Worm (Caenorhabditis elegans) whole organism, young adult: Measurements from ENCODE around the gene rpn-2.

ENCODE experiments used
- B0019.2 ChIP-seq: fragments of 200-800 bp; sonication (Bioruptor generic); conservative IDR thresholded peaks from 2 replicates; pipeline ENCODE4 v1.3.6; 2022; ENCODE audit warnings: missing genetic modification reagents, missing genetic modification characterization, missing compliant biosample characterization
- C17E4.6 ChIP-seq: fragments of 200-800 bp; sonication (Bioruptor generic); IDR thresholded peaks from 2 replicates; pipeline ENCODE4 v1.3.6; 2022; ENCODE audit warnings: missing genetic modification reagents, missing genetic modification characterization, missing compliant biosample characterization
- F22D6.2 ChIP-seq: sonication (generic microtip); optimal IDR thresholded peaks from 2 replicates; lab custom pipeline; 2016; ENCODE audit warnings: mild to moderate bottlenecking, missing genetic modification characterization, missing compliant biosample characterization
- F23B12.7 ChIP-seq: sonication (generic microtip); optimal IDR thresholded peaks from 2 replicates; lab custom pipeline; 2017; ENCODE audit warnings: missing genetic modification characterization, mild to moderate bottlenecking, missing compliant biosample characterization, antibody characterized with exemption, moderate library complexity; ENCODE audit not compliant: insufficient read depth
- F39B2.1 ChIP-seq: fragments of 200-800 bp; sonication (Bioruptor generic); IDR thresholded peaks from 2 replicates; pipeline ENCODE4 v1.3.6; 2022; ENCODE audit warnings: missing genetic modification reagents, missing genetic modification characterization, missing compliant biosample characterization
- F49E8.2 ChIP-seq: sonication (generic microtip); optimal IDR thresholded peaks from 3 replicates; lab custom pipeline; 2017; ENCODE audit warnings: missing genetic modification characterization, mild to moderate bottlenecking, missing compliant biosample characterization, antibody characterized with exemption, moderate library complexity; ENCODE audit not compliant: insufficient read depth
- F55B11.4 ChIP-seq: sonication (generic microtip); optimal IDR thresholded peaks from 2 replicates; lab custom pipeline; 2016; ENCODE audit warnings: missing compliant biosample characterization, missing genetic modification characterization, borderline replicate concordance; ENCODE audit not compliant: insufficient read depth
- Y53G8AR.9 ChIP-seq: fragments of 200-800 bp; sonication (Bioruptor generic); conservative IDR thresholded peaks from 2 replicates; pipeline ENCODE4 v1.3.6; 2022; ENCODE audit warnings: missing genetic modification reagents, missing genetic modification characterization, missing compliant biosample characterization
- Y56A3A.18 ChIP-seq: fragments of 200-800 bp; sonication (Bioruptor generic); IDR thresholded peaks from 2 replicates; pipeline ENCODE4 v1.3.6; 2022; ENCODE audit warnings: missing genetic modification reagents, missing genetic modification characterization, missing compliant biosample characterization
- Y79H2A.3 ChIP-seq: fragments of 200-800 bp; sonication (Bioruptor generic); conservative IDR thresholded peaks from 2 replicates; pipeline ENCODE4 v1.3.6; 2022; ENCODE audit warnings: missing genetic modification reagents, missing genetic modification characterization, missing compliant biosample characterization
- Y95B8A.8 ChIP-seq: fragments of 200-800 bp; sonication (Bioruptor generic); IDR thresholded peaks from 2 replicates; pipeline ENCODE4 v1.3.6; 2022; ENCODE audit warnings: missing genetic modification reagents, missing genetic modification characterization, missing compliant biosample characterization
- ZK185.1 ChIP-seq: sonication (generic microtip); optimal IDR thresholded peaks from 2 replicates; lab custom pipeline; 2016; ENCODE audit warnings: mild to moderate bottlenecking, missing genetic modification characterization, missing compliant biosample characterization; ENCODE audit not compliant: poor library complexity, severe bottlenecking
- ama-1 ChIP-seq, 3 experiments: fragments of 150-350 bp in 1 of 3; sonication (generic microtip) in 2 of 3; optimal IDR thresholded peaks; 2 replicates each; lab custom pipeline; 2014 to 2018; ENCODE audit warnings: missing biosample characterization in 2 of 3, missing genetic modification characterization in 2 of 3, missing genetic modification reagents in 2 of 3
- attf-3 ChIP-seq: fragments of 200-800 bp; sonication (Bioruptor generic); conservative IDR thresholded peaks from 2 replicates; pipeline ENCODE4 v1.3.6; 2022; ENCODE audit warnings: missing genetic modification reagents, missing genetic modification characterization, missing compliant biosample characterization
- bed-1 ChIP-seq: fragments of 200-800 bp; sonication (Bioruptor generic); IDR thresholded peaks from 2 replicates; pipeline ENCODE4 v1.3.6; 2022; ENCODE audit warnings: missing genetic modification reagents, missing genetic modification characterization, missing compliant biosample characterization
- bed-2 ChIP-seq: fragments of 200-800 bp; sonication (Bioruptor generic); IDR thresholded peaks from 2 replicates; pipeline ENCODE4 v1.3.6; 2022; ENCODE audit warnings: missing genetic modification reagents, missing genetic modification characterization, missing compliant biosample characterization
- ccch-3 ChIP-seq: fragments of 200-800 bp; sonication (Bioruptor generic); optimal IDR thresholded peaks from 2 replicates; lab custom pipeline; 2018; ENCODE audit warnings: mild to moderate bottlenecking, missing genetic modification characterization, missing compliant biosample characterization
- cebp-2 ChIP-seq: fragments of 200-800 bp; sonication (Bioruptor generic); IDR thresholded peaks from 2 replicates; pipeline ENCODE4 v1.3.6; 2022; ENCODE audit warnings: missing genetic modification characterization, missing compliant biosample characterization
- ceh-27 ChIP-seq: fragments of 200-800 bp; sonication (Bioruptor generic); optimal IDR thresholded peaks from 2 replicates; lab custom pipeline; 2018; ENCODE audit warnings: mild to moderate bottlenecking, missing genetic modification characterization, moderate library complexity, missing compliant biosample characterization
- ceh-58 ChIP-seq: fragments of 200-800 bp; sonication (Bioruptor generic); IDR thresholded peaks from 2 replicates; pipeline ENCODE4 v1.3.6; 2022; ENCODE audit warnings: missing genetic modification characterization, missing compliant biosample characterization
- ceh-91 ChIP-seq: fragments of 200-800 bp; sonication (Bioruptor generic); IDR thresholded peaks from 2 replicates; pipeline ENCODE4 v1.3.6; 2022; ENCODE audit warnings: missing genetic modification reagents, missing genetic modification characterization, missing compliant biosample characterization
- chd-7 ChIP-seq: sonication (generic microtip); optimal IDR thresholded peaks from 2 replicates; lab custom pipeline; 2016; ENCODE audit warnings: mild to moderate bottlenecking, missing genetic modification characterization, moderate library complexity, missing compliant biosample characterization
- dox-1 ChIP-seq: fragments of 200-800 bp; sonication (Bioruptor generic); IDR thresholded peaks from 2 replicates; pipeline ENCODE4 v1.3.6; 2022; ENCODE audit warnings: missing genetic modification reagents, missing genetic modification characterization, missing compliant biosample characterization
- dpl-1 ChIP-seq: fragments of 150-350 bp; optimal IDR thresholded peaks from 2 replicates; lab custom pipeline; 2014; ENCODE audit warnings: missing biosample characterization, missing genetic modification reagents, missing genetic modification characterization
- egl-18 ChIP-seq: fragments of 200-800 bp; sonication (Bioruptor generic); IDR thresholded peaks from 2 replicates; pipeline ENCODE4 v1.3.6; 2022; ENCODE audit warnings: missing genetic modification reagents, missing genetic modification characterization, missing compliant biosample characterization
- hrde-1 ChIP-seq: sonication (generic microtip); optimal IDR thresholded peaks from 2 replicates; lab custom pipeline; 2016; ENCODE audit warnings: missing genetic modification characterization, mild to moderate bottlenecking, missing compliant biosample characterization, moderate library complexity, missing genotype, missing genetic modification reagents, borderline replicate concordance
- lag-1 ChIP-seq: fragments of 200-800 bp; sonication (Bioruptor generic); IDR thresholded peaks from 2 replicates; pipeline ENCODE4 v1.3.6; 2022; ENCODE audit warnings: missing genetic modification reagents, missing genetic modification characterization, missing compliant biosample characterization
- let-607 ChIP-seq, 2 experiments: fragments of 200-800 bp in 1 of 2; sonication (Bioruptor generic) in 1 of 2; sonication (generic microtip) in 1 of 2; optimal IDR thresholded peaks; 2 replicates each; lab custom pipeline; 2016 to 2018; ENCODE audit warnings: mild to moderate bottlenecking in 2 of 2, missing compliant biosample characterization in 2 of 2, missing genetic modification characterization in 2 of 2, moderate library complexity in 2 of 2, missing genotype in 1 of 2
- lsl-1 ChIP-seq: fragments of 200-800 bp; sonication (Bioruptor generic); optimal IDR thresholded peaks from 2 replicates; lab custom pipeline; 2018; ENCODE audit warnings: mild to moderate bottlenecking, missing genetic modification characterization, moderate library complexity, missing compliant biosample characterization
- madf-8 ChIP-seq: fragments of 200-800 bp; sonication (Bioruptor generic); conservative IDR thresholded peaks from 2 replicates; pipeline ENCODE4 v1.3.6; 2022; ENCODE audit warnings: missing genetic modification reagents, missing genetic modification characterization, missing compliant biosample characterization
- mcd-1 ChIP-seq: fragments of 200-800 bp; sonication (Bioruptor generic); IDR thresholded peaks from 2 replicates; pipeline ENCODE4 v1.3.6; 2022; ENCODE audit warnings: missing genetic modification reagents, missing genetic modification characterization, missing compliant biosample characterization
- mel-28 ChIP-seq: sonication (generic microtip); optimal IDR thresholded peaks from 2 replicates; lab custom pipeline; 2016; ENCODE audit warnings: borderline replicate concordance, mild to moderate bottlenecking, missing genetic modification characterization, missing compliant biosample characterization
- mes-4 ChIP-seq: sonication (generic microtip); optimal IDR thresholded peaks from 2 replicates; lab custom pipeline; 2016; ENCODE audit warnings: missing genotype, missing genetic modification characterization, missing compliant biosample characterization
- mxl-1 ChIP-seq: sonication (generic microtip); optimal IDR thresholded peaks from 2 replicates; lab custom pipeline; 2016; ENCODE audit warnings: missing genetic modification characterization, missing compliant biosample characterization
- nfya-1 ChIP-seq: sonication (generic microtip); optimal IDR thresholded peaks from 2 replicates; lab custom pipeline; 2017; ENCODE audit warnings: antibody characterized with exemption, missing compliant biosample characterization, missing genetic modification characterization, borderline replicate concordance; ENCODE audit not compliant: insufficient read depth
- nhr-120 ChIP-seq: fragments of 200-800 bp; sonication (Bioruptor generic); IDR thresholded peaks from 2 replicates; pipeline ENCODE4 v1.3.6; 2022; ENCODE audit warnings: missing genetic modification characterization, missing compliant biosample characterization
- rcor-1 ChIP-seq: fragments of 200-800 bp; sonication (Bioruptor generic); IDR thresholded peaks from 2 replicates; pipeline ENCODE4 v1.3.6; 2022; ENCODE audit warnings: missing genetic modification reagents, missing genetic modification characterization, missing compliant biosample characterization
- snpc-1.1 ChIP-seq: sonication (generic microtip); optimal IDR thresholded peaks from 2 replicates; lab custom pipeline; 2017; ENCODE audit warnings: missing genetic modification characterization, mild to moderate bottlenecking, missing compliant biosample characterization, antibody characterized with exemption, moderate library complexity, missing genotype, missing genetic modification reagents; ENCODE audit not compliant: insufficient read depth
- snpc-1.3 ChIP-seq: sonication (generic microtip); optimal IDR thresholded peaks from 2 replicates; lab custom pipeline; 2017; ENCODE audit warnings: missing genetic modification characterization, mild to moderate bottlenecking, missing compliant biosample characterization, antibody characterized with exemption, moderate library complexity, missing genotype, missing genetic modification reagents; ENCODE audit not compliant: insufficient read depth
- snpc-3.4 ChIP-seq: sonication (generic microtip); optimal IDR thresholded peaks from 2 replicates; lab custom pipeline; 2017; ENCODE audit warnings: missing genetic modification characterization, mild to moderate bottlenecking, missing compliant biosample characterization, antibody characterized with exemption, moderate library complexity, missing genotype, missing genetic modification reagents
- snpc-4 ChIP-seq, 5 experiments: fragments of 150-350 bp in 1 of 5; sonication (generic microtip) in 4 of 5; optimal IDR thresholded peaks; 2 replicates each; lab custom pipeline; 2014 to 2018; ENCODE audit warnings: missing genetic modification characterization in 5 of 5, missing biosample characterization in 3 of 5, antibody characterized with exemption in 2 of 5, mild to moderate bottlenecking in 2 of 5, missing compliant biosample characterization in 2 of 5, missing genotype in 2 of 5, moderate library complexity in 2 of 5, missing genetic modification reagents in 1 of 5
- tlf-1 ChIP-seq: fragments of 200-800 bp; sonication (Bioruptor generic); optimal IDR thresholded peaks from 2 replicates; lab custom pipeline; 2018; ENCODE audit warnings: mild to moderate bottlenecking, missing genetic modification characterization, missing compliant biosample characterization
- ztf-22 ChIP-seq: fragments of 200-800 bp; sonication (Bioruptor generic); optimal IDR thresholded peaks from 2 replicates; lab custom pipeline; 2018; ENCODE audit warnings: mild to moderate bottlenecking, missing genetic modification characterization, moderate library complexity, missing compliant biosample characterization
- ztf-25 ChIP-seq: fragments of 200-800 bp; sonication (Bioruptor generic); IDR thresholded peaks from 2 replicates; pipeline ENCODE4 v1.3.6; 2022; ENCODE audit warnings: missing genetic modification reagents, missing genetic modification characterization, missing compliant biosample characterization
- ztf-26 ChIP-seq: sonication (generic microtip); optimal IDR thresholded peaks from 2 replicates; lab custom pipeline; 2017; ENCODE audit warnings: missing genetic modification characterization, missing compliant biosample characterization

rpn-2 gene

DNA sequence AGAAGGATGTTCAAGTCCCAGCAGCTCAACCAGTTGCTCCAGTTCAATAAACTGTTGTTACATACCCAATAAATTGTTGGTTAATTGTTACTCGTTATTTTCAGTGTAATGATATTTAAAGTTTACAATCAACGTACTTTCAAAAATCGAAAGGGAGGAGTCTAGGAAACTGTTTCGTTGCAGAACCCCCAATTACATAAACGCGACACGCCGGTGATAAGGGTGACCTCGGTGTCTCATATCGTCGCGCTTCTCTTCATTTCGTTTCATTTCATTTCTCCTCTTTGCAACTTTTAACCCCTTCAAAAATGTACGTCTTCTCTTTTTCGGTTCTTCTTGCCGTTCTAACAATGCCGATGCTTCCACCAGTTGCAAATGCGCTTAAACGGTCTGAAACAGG is 8.9 kb downstream of the rpn-2 start, which contains the start of gene C23G10.2 (continued):
- TF ChIP-seq tlf-1 (GFP tag; lab: Kevin White, UChicago) (peak; percentile 41), snpc-1.3 (tag; lab: Kevin White, UChicago) (peak; percentile 42), Y53G8AR.9 (GFP tag; lab: Robert Waterston, UW) (no peak), mcd-1 (GFP tag; lab: Robert Waterston, UW) (no peak), cebp-2 (GFP tag; lab: Robert Waterston, UW) (no peak), nhr-120 (no peak), chd-7 (no peak), F39B2.1 (GFP tag; lab: Robert Waterston, UW) (peak; percentile 75; the same call in 1 of the 2 replicates), B0019.2 (GFP tag; lab: Robert Waterston, UW) (no peak), attf-3 (GFP tag; lab: Robert Waterston, UW) (no peak), F22D6.2 (tag; lab: Kevin White, UChicago) (no peak), nfya-1 (tag; lab: Kevin White, UChicago) (no peak), hrde-1 (tag; lab: Kevin White, UChicago) (peak; percentile 23), dox-1 (GFP tag; lab: Robert Waterston, UW) (peak; percentile 31; the same call in 1 of the 2 replicates), lsl-1 (GFP tag; lab: Kevin White, UChicago) (peak; percentile 1), mxl-1 (tag; lab: Kevin White, UChicago) (no peak), F49E8.2 (peak; percentile 83), F55B11.4 (tag; lab: Kevin White, UChicago) (no peak), ceh-91 (no peak), ZK185.1 (tag; lab: Kevin White, UChicago) (peak; percentile 25), snpc-3.4 (tag; lab: Kevin White, UChicago) (peak; percentile 54), ama-1 (optimal IDR thresholded peaks at IDR 0.05; lab: Kevin White, UChicago) (no peak), ama-1 (GFP tag; optimal IDR thresholded peaks at IDR 0.05; lab: Kevin White, UChicago) (peak in 1 of 2 experiments; percentile 75), snpc-1.1 (tag; lab: Kevin White, UChicago) (peak; percentile 65), ztf-26 (tag; lab: Kevin White, UChicago) (no peak), Y79H2A.3 (no peak), ccch-3 (GFP tag; lab: Kevin White, UChicago) (no peak), ceh-58 (GFP tag; lab: Robert Waterston, UW) (no peak), bed-1 (GFP tag; lab: Robert Waterston, UW) (no peak), egl-18 (GFP tag; lab: Robert Waterston, UW) (no peak), let-607 (tag; optimal IDR thresholded peaks at IDR 0.05; lab: Kevin White, UChicago) (no peak), lag-1 (GFP tag; lab: Robert Waterston, UW) (no peak), ztf-25 (GFP tag; lab: Robert Waterston, UW) (no peak), mes-4 (tag; lab: Kevin White, UChicago) (no peak), Y56A3A.18 (peak; percentile 68; the same call in 1 of the 2 replicates), bed-2 (GFP tag; lab: Robert Waterston, UW) (no peak), F23B12.7 (tag; lab: Kevin White, UChicago) (no peak), snpc-4 (GFP tag; optimal IDR thresholded peaks at IDR 0.05; lab: Kevin White, UChicago) (no peak), snpc-4 (tag; optimal IDR thresholded peaks at IDR 0.05; lab: Kevin White, UChicago) (peak in 2 of 4 experiments; percentile 24), Y95B8A.8 (GFP tag; lab: Robert Waterston, UW) (0 out of 2 replicates have a peak, but pooled peaks have one; percentile 31), mel-28 (tag; lab: Kevin White, UChicago) (no peak), ztf-22 (no peak), C17E4.6 (GFP tag; lab: Robert Waterston, UW) (no peak), ceh-27 (GFP tag; lab: Kevin White, UChicago) (no peak), madf-8 (no peak), dpl-1 (GFP tag; lab: Kevin White, UChicago) (no peak), rcor-1 (GFP tag; lab: Robert Waterston, UW) (peak; percentile 62)
